Fruit fly (Drosophila melanogaster) whole organism, embryonic: ENCODE results near the gene CG15012.

Experiments
- Ada2b ChIP-seq: fragments of 200-800 bp; sonication (Bioruptor generic); IDR thresholded peaks from 2 replicates; pipeline ENCODE4 v1.3.6; 2022; ENCODE audit warnings: missing biosample characterization, missing genetic modification characterization
- BEAF-32 ChIP-seq: fragments of 200-800 bp; sonication (Bioruptor generic); optimal IDR thresholded peaks from 3 replicates; lab custom pipeline; 2017; ENCODE audit warnings: missing biosample characterization, missing genetic modification characterization, mild to moderate bottlenecking, moderate library complexity, missing genetic modification reagents
- CG11247 ChIP-seq: fragments of 200-800 bp; sonication (Bioruptor generic); IDR thresholded peaks from 2 replicates; pipeline ENCODE4 v1.3.6; 2022; ENCODE audit warnings: missing biosample characterization, missing genetic modification characterization
- CG12155 ChIP-seq: fragments of 200-800 bp; sonication (Bioruptor generic); optimal IDR thresholded peaks from 3 replicates; lab custom pipeline; 2016; ENCODE audit warnings: missing biosample characterization, missing genetic modification characterization
- CG12744 ChIP-seq: fragments of 200-800 bp; sonication (Bioruptor generic); optimal IDR thresholded peaks from 2 replicates; lab custom pipeline; 2016; ENCODE audit warnings: missing biosample characterization, missing genetic modification characterization
- CG14667 ChIP-seq: fragments of 200-800 bp; sonication (Bioruptor generic); IDR thresholded peaks from 2 replicates; pipeline ENCODE4 v1.3.6; 2022; ENCODE audit warnings: missing biosample characterization, missing genetic modification characterization
- CG15073 ChIP-seq: fragments of 200-800 bp; sonication (Bioruptor generic); optimal IDR thresholded peaks from 2 replicates; lab custom pipeline; 2016; ENCODE audit warnings: missing biosample characterization, missing genetic modification characterization
- CG1603 ChIP-seq: fragments of 200-800 bp; sonication (Bioruptor generic); optimal IDR thresholded peaks from 2 replicates; lab custom pipeline; 2019; ENCODE audit warnings: missing biosample characterization, mild to moderate bottlenecking, missing genetic modification characterization, moderate library complexity
- CG2889 ChIP-seq: fragments of 200-800 bp; sonication (Bioruptor generic); IDR thresholded peaks from 3 replicates; pipeline ENCODE4 v1.3.6; 2022; ENCODE audit warnings: missing biosample characterization, missing genetic modification characterization
- CG4282 ChIP-seq: fragments of 200-800 bp; sonication (Bioruptor generic); optimal IDR thresholded peaks from 2 replicates; lab custom pipeline; 2016; ENCODE audit warnings: missing biosample characterization, missing genetic modification characterization
- CG6854 ChIP-seq: fragments of 200-800 bp; sonication (Bioruptor generic); optimal IDR thresholded peaks from 3 replicates; lab custom pipeline; 2017; ENCODE audit warnings: missing biosample characterization, mild to moderate bottlenecking, missing genetic modification characterization
- CG7556 ChIP-seq: fragments of 200-800 bp; sonication (Bioruptor generic); optimal IDR thresholded peaks from 2 replicates; lab custom pipeline; 2017; ENCODE audit warnings: missing biosample characterization, mild to moderate bottlenecking, missing genetic modification characterization
- CG7745 ChIP-seq: fragments of 200-800 bp; sonication (Bioruptor generic); optimal IDR thresholded peaks from 2 replicates; lab custom pipeline; 2018; ENCODE audit warnings: missing biosample characterization, mild to moderate bottlenecking, missing genetic modification characterization, moderate library complexity
- CG8290 ChIP-seq, 3 experiments: fragments of 200-800 bp; sonication (Bioruptor generic); optimal IDR thresholded peaks; 2 replicates each; lab custom pipeline; 2016 to 2019; ENCODE audit warnings: missing biosample characterization in 3 of 3, missing genetic modification characterization in 3 of 3, mild to moderate bottlenecking in 2 of 3, moderate library complexity in 1 of 3
- CoRest ChIP-seq: fragments of 200-800 bp; sonication (Bioruptor generic); optimal IDR thresholded peaks from 3 replicates; lab custom pipeline; 2018; ENCODE audit warnings: missing biosample characterization, mild to moderate bottlenecking, missing genetic modification characterization, moderate library complexity
- Dip2 ChIP-seq: fragments of 200-800 bp; sonication (Bioruptor generic); IDR thresholded peaks from 2 replicates; pipeline ENCODE4 v1.3.6; 2022; ENCODE audit warnings: missing biosample characterization, missing genetic modification characterization
- Dref ChIP-seq: fragments of 200-800 bp; sonication (Bioruptor generic); IDR thresholded peaks from 2 replicates; pipeline ENCODE4 v1.3.6; 2022; ENCODE audit warnings: missing biosample characterization, missing genetic modification characterization
- HLHmδ ChIP-seq: fragments of 200-800 bp; sonication (Bioruptor generic); optimal IDR thresholded peaks from 2 replicates; lab custom pipeline; 2018; ENCODE audit warnings: missing biosample characterization, mild to moderate bottlenecking, missing genetic modification characterization, moderate library complexity
- Nf-YB ChIP-seq: fragments of 200-800 bp; sonication (Bioruptor generic); optimal IDR thresholded peaks from 3 replicates; lab custom pipeline; 2019; ENCODE audit warnings: missing biosample characterization, mild to moderate bottlenecking, missing genetic modification characterization, moderate library complexity
- Optix ChIP-seq: fragments of 200-800 bp; sonication (Bioruptor generic); IDR thresholded peaks from 3 replicates; pipeline ENCODE4 v1.3.6; 2022; ENCODE audit warnings: missing biosample characterization, missing genetic modification characterization
- Ssrp ChIP-seq: fragments of 200-800 bp; sonication (Bioruptor generic); optimal IDR thresholded peaks from 2 replicates; lab custom pipeline; 2018; ENCODE audit warnings: missing biosample characterization, mild to moderate bottlenecking, missing genetic modification characterization, moderate library complexity
- bab2 ChIP-seq: fragments of 200-800 bp; sonication (Bioruptor generic); optimal IDR thresholded peaks from 2 replicates; lab custom pipeline; 2016; ENCODE audit warnings: missing biosample characterization, missing genetic modification characterization
- cas ChIP-seq: fragments of 200-800 bp; sonication (Bioruptor generic); IDR thresholded peaks from 2 replicates; pipeline ENCODE4 v1.3.6; 2022; ENCODE audit warnings: missing biosample characterization, missing genetic modification characterization
- ci ChIP-seq: fragments of 200-800 bp; sonication (Bioruptor generic); IDR thresholded peaks from 3 replicates; pipeline ENCODE4 v1.3.6; 2022; ENCODE audit warnings: missing biosample characterization, missing genetic modification characterization
- croc ChIP-seq: fragments of 200-800 bp; sonication (Bioruptor generic); conservative IDR thresholded peaks from 3 replicates; pipeline ENCODE4 v1.3.6; 2022; ENCODE audit warnings: missing biosample characterization, missing genetic modification characterization
- da ChIP-seq: fragments of 200-800 bp; sonication (Bioruptor generic); optimal IDR thresholded peaks from 2 replicates; lab custom pipeline; 2016; ENCODE audit warnings: missing biosample characterization, missing genetic modification characterization
- dpn ChIP-seq, 2 experiments: fragments of 200-800 bp; sonication (Bioruptor generic); optimal IDR thresholded peaks; 3 replicates each; lab custom pipeline; 2016; ENCODE audit warnings: missing biosample characterization in 2 of 2, missing genetic modification characterization in 2 of 2
- esg ChIP-seq: fragments of 200-800 bp; sonication (Bioruptor generic); conservative IDR thresholded peaks from 2 replicates; pipeline ENCODE4 v1.3.6; 2022; ENCODE audit warnings: missing biosample characterization, missing genetic modification characterization
- exex ChIP-seq: fragments of 200-800 bp; sonication (Bioruptor generic); optimal IDR thresholded peaks from 4 replicates; lab custom pipeline; 2018; ENCODE audit warnings: missing biosample characterization, mild to moderate bottlenecking, missing genetic modification characterization, moderate library complexity
- fd102C ChIP-seq: fragments of 200-800 bp; sonication (Bioruptor generic); optimal IDR thresholded peaks from 2 replicates; lab custom pipeline; 2018; ENCODE audit warnings: missing biosample characterization, mild to moderate bottlenecking, missing genetic modification characterization, moderate library complexity
- ftz-f1 ChIP-seq: fragments of 200-800 bp; sonication (Bioruptor generic); optimal IDR thresholded peaks from 2 replicates; lab custom pipeline; 2016; ENCODE audit warnings: missing biosample characterization, missing genetic modification characterization
- fu2 ChIP-seq: fragments of 200-800 bp; sonication (Bioruptor generic); optimal IDR thresholded peaks from 2 replicates; lab custom pipeline; 2016; ENCODE audit warnings: missing biosample characterization, missing genetic modification characterization
- gem ChIP-seq: fragments of 200-800 bp; sonication (Bioruptor generic); optimal IDR thresholded peaks from 2 replicates; lab custom pipeline; 2019; ENCODE audit warnings: missing biosample characterization, mild to moderate bottlenecking, missing genetic modification characterization, moderate library complexity
- h ChIP-seq: fragments of >200 bp; optimal IDR thresholded peaks from 2 replicates; lab custom pipeline; 2017
- kah ChIP-seq: fragments of 200-800 bp; sonication (Bioruptor generic); optimal IDR thresholded peaks from 2 replicates; lab custom pipeline; 2018; ENCODE audit warnings: missing biosample characterization, mild to moderate bottlenecking, missing genetic modification characterization
- kay ChIP-seq: fragments of 200-800 bp; sonication (Bioruptor generic); optimal IDR thresholded peaks from 2 replicates; lab custom pipeline; 2016; ENCODE audit warnings: missing biosample characterization, missing genetic modification characterization
- maf-S ChIP-seq: fragments of 200-800 bp; sonication (Bioruptor generic); optimal IDR thresholded peaks from 2 replicates; lab custom pipeline; 2016; ENCODE audit warnings: missing biosample characterization, missing genetic modification characterization
- mam ChIP-seq: fragments of 200-800 bp; sonication (Bioruptor generic); optimal IDR thresholded peaks from 3 replicates; lab custom pipeline; 2016; ENCODE audit warnings: missing biosample characterization, missing genetic modification characterization
- nmo ChIP-seq: fragments of 200-800 bp; sonication (Bioruptor generic); optimal IDR thresholded peaks from 2 replicates; lab custom pipeline; 2018; ENCODE audit warnings: missing biosample characterization, mild to moderate bottlenecking, missing genetic modification characterization, moderate library complexity
- pho ChIP-seq: fragments of 200-800 bp; sonication (Bioruptor generic); optimal IDR thresholded peaks from 2 replicates; lab custom pipeline; 2016; ENCODE audit warnings: missing biosample characterization, missing genetic modification characterization
- pnt ChIP-seq: fragments of 200-800 bp; sonication (Bioruptor generic); optimal IDR thresholded peaks from 3 replicates; lab custom pipeline; 2016; ENCODE audit warnings: missing biosample characterization, missing genetic modification characterization
- shn ChIP-seq: fragments of 200-800 bp; sonication (Bioruptor generic); optimal IDR thresholded peaks from 3 replicates; lab custom pipeline; 2016; ENCODE audit warnings: missing biosample characterization, missing genetic modification characterization
- sima ChIP-seq: fragments of 200-800 bp; sonication (Bioruptor generic); optimal IDR thresholded peaks from 2 replicates; lab custom pipeline; 2016; ENCODE audit warnings: missing biosample characterization, missing genetic modification characterization
- slou ChIP-seq: fragments of 200-800 bp; sonication (Bioruptor generic); optimal IDR thresholded peaks from 3 replicates; lab custom pipeline; 2016; ENCODE audit warnings: missing biosample characterization, missing genetic modification characterization
- slp2 ChIP-seq: fragments of 200-800 bp; sonication (Bioruptor generic); optimal IDR thresholded peaks from 2 replicates; lab custom pipeline; 2016; ENCODE audit warnings: missing biosample characterization, missing genetic modification characterization
- sna ChIP-seq: fragments of 200-800 bp; sonication (Bioruptor generic); IDR thresholded peaks from 2 replicates; pipeline ENCODE4 v1.3.6; 2022; ENCODE audit warnings: missing biosample characterization, missing genetic modification characterization; ENCODE audit not compliant: partially characterized antibody
- stc ChIP-seq: fragments of 200-800 bp; sonication (Bioruptor generic); IDR thresholded peaks from 2 replicates; pipeline ENCODE4 v1.3.6; 2022; ENCODE audit warnings: missing biosample characterization, missing genetic modification characterization
- tgo ChIP-seq: fragments of 200-800 bp; sonication (Bioruptor generic); IDR thresholded peaks from 3 replicates; pipeline ENCODE4 v1.3.6; 2022; ENCODE audit warnings: missing biosample characterization, missing genetic modification characterization
- trh ChIP-seq: fragments of 200-800 bp; sonication (Bioruptor generic); optimal IDR thresholded peaks from 2 replicates; lab custom pipeline; 2016; ENCODE audit warnings: missing biosample characterization, missing genetic modification characterization
- vnd ChIP-seq: fragments of 200-800 bp; sonication (Bioruptor generic); IDR thresholded peaks from 3 replicates; pipeline ENCODE4 v1.3.6; 2022; ENCODE audit warnings: missing biosample characterization, missing genetic modification characterization; ENCODE audit not compliant: partially characterized antibody
- wor ChIP-seq: fragments of 200-800 bp; sonication (Bioruptor generic); IDR thresholded peaks from 2 replicates; pipeline ENCODE4 v1.3.6; 2022; ENCODE audit warnings: missing biosample characterization, missing genetic modification characterization

Gene CG15012

dm6 chr3L:4292120-4292697 is at the start of gene CG15012, which contains the start of gene Fdx2 (continued):
- TF ChIP-seq exex (tag; lab: Kevin White, UChicago) = peak; percentile 19
- no peak for TF ChIP-seq CG15073 (GFP tag; lab: Kevin White, UChicago)
- TF ChIP-seq sna (GFP tag; lab: Robert Waterston, UW) = no peak
- TF ChIP-seq tgo (GFP tag; lab: Robert Waterston, UW) = no peak
- no peak for TF ChIP-seq stc (GFP tag; lab: Robert Waterston, UW)
- no peak for TF ChIP-seq CG6854 (GFP tag; lab: Kevin White, UChicago)
- no peak for TF ChIP-seq Ssrp (tag; lab: Kevin White, UChicago)
- peak; percentile 54 for TF ChIP-seq CoRest (tag; lab: Kevin White, UChicago)
- TF ChIP-seq vnd = no peak
- peak; percentile 33; the same call in 1 of the 2 replicates for TF ChIP-seq Dref (GFP tag; lab: Robert Waterston, UW)
- peak; percentile 23 for TF ChIP-seq CG8290 (GFP tag; optimal IDR thresholded peaks at IDR 0.05; lab: Kevin White, UChicago)
- peak in 1 of 2 experiments; percentile 41 for TF ChIP-seq CG8290 (tag; optimal IDR thresholded peaks at IDR 0.05; lab: Kevin White, UChicago)
- TF ChIP-seq mam (GFP tag; lab: Kevin White, UChicago) = peak; percentile 46
- peak; percentile 21 for TF ChIP-seq pnt (GFP tag; lab: Kevin White, UChicago)
- no peak for TF ChIP-seq esg (GFP tag; lab: Robert Waterston, UW)
- TF ChIP-seq CG4282 (GFP tag; lab: Kevin White, UChicago) = no peak
- TF ChIP-seq CG1603 = peak; percentile 64
- no peak for TF ChIP-seq Nf-YB
- no peak for TF ChIP-seq h (lab: Kevin White, UChicago)
- no peak for TF ChIP-seq da
- TF ChIP-seq cas (GFP tag; lab: Robert Waterston, UW) = no peak
- TF ChIP-seq CG2889 (GFP tag; lab: Robert Waterston, UW) = no peak
- TF ChIP-seq CG12744 (GFP tag; lab: Kevin White, UChicago) = no peak
- TF ChIP-seq pho (GFP tag; lab: Kevin White, UChicago) = no peak
- TF ChIP-seq fu2 (GFP tag; lab: Kevin White, UChicago) = no peak
- TF ChIP-seq BEAF-32 (GFP tag; lab: Kevin White, UChicago) = peak; percentile 46
- TF ChIP-seq gem (tag; lab: Kevin White, UChicago) = no peak
- peak; percentile 8 for TF ChIP-seq slou (GFP tag; lab: Kevin White, UChicago)
- TF ChIP-seq Optix (GFP tag; lab: Robert Waterston, UW) = no peak
- TF ChIP-seq nmo (GFP tag; lab: Kevin White, UChicago) = peak; percentile 71
- no peak for TF ChIP-seq kah (GFP tag; lab: Kevin White, UChicago)
- no peak for TF ChIP-seq wor
- TF ChIP-seq dpn (GFP tag; optimal IDR thresholded peaks at IDR 0.05; lab: Kevin White, UChicago) = peak; percentile 25 to 33
- TF ChIP-seq fd102C = no peak
- no peak for TF ChIP-seq CG11247 (GFP tag; lab: Robert Waterston, UW)
- peak; percentile 53 for TF ChIP-seq bab2
- TF ChIP-seq sima (GFP tag; lab: Kevin White, UChicago) = no peak
- peak; percentile 12 for TF ChIP-seq CG12155
- no peak for TF ChIP-seq CG7556
- TF ChIP-seq ftz-f1 (GFP tag; lab: Kevin White, UChicago) = no peak
- TF ChIP-seq Ada2b (GFP tag; lab: Robert Waterston, UW) = no peak
- TF ChIP-seq shn = no peak
- TF ChIP-seq trh = no peak
- TF ChIP-seq slp2 (GFP tag; lab: Kevin White, UChicago) = no peak
- TF ChIP-seq CG7745 (tag; lab: Kevin White, UChicago) = no peak
- TF ChIP-seq ci = peak; percentile 13; the same call in 1 of the 3 replicates
- no peak for TF ChIP-seq croc
- peak; percentile 28 for TF ChIP-seq kay (GFP tag; lab: Kevin White, UChicago)
- TF ChIP-seq maf-S (GFP tag; lab: Kevin White, UChicago) = no peak
- no peak for TF ChIP-seq Dip2 (GFP tag; lab: Robert Waterston, UW)
- TF ChIP-seq HLHmδ (GFP tag; lab: Kevin White, UChicago) = no peak
- TF ChIP-seq CG14667 (GFP tag; lab: Robert Waterston, UW) = no peak
